Worm (Caenorhabditis elegans) whole organism, early embryonic: ENCODE measurements around the gene H01M10.1.

Experiments
- B0310.2 ChIP-seq: sonication (generic microtip); optimal IDR thresholded peaks from 2 replicates; lab custom pipeline; 2016; ENCODE audit warnings: mild to moderate bottlenecking, missing genetic modification characterization, missing compliant biosample characterization
- F13C5.2 ChIP-seq: sonication (generic microtip); optimal IDR thresholded peaks from 2 replicates; lab custom pipeline; 2017; ENCODE audit warnings: mild to moderate bottlenecking, missing genetic modification characterization, inconsistent platforms, missing compliant biosample characterization
- aly-1 ChIP-seq: sonication (generic microtip); optimal IDR thresholded peaks from 2 replicates; lab custom pipeline; 2016; ENCODE audit warnings: missing genetic modification characterization, missing compliant biosample characterization
- ama-1 ChIP-seq: fragments of 150-350 bp; optimal IDR thresholded peaks from 2 replicates; lab custom pipeline; 2014
- ceh-13 ChIP-seq: fragments of 200-800 bp; sonication (Bioruptor generic); optimal IDR thresholded peaks from 2 replicates; lab custom pipeline; 2018; ENCODE audit warnings: mild to moderate bottlenecking, missing genetic modification characterization, missing compliant biosample characterization
- ceh-36 ChIP-seq: sonication (generic microtip); optimal IDR thresholded peaks from 2 replicates; lab custom pipeline; 2016; ENCODE audit warnings: missing genetic modification characterization, inconsistent platforms, missing compliant biosample characterization
- ets-7 ChIP-seq: sonication (generic microtip); optimal IDR thresholded peaks from 2 replicates; lab custom pipeline; 2016; ENCODE audit warnings: missing genotype, missing genetic modification characterization, missing compliant biosample characterization
- flt-1 ChIP-seq: fragments of 200-800 bp; sonication (Bioruptor generic); IDR thresholded peaks from 2 replicates; pipeline ENCODE4 v1.3.6; 2022; ENCODE audit warnings: missing genetic modification characterization, missing compliant biosample characterization
- hmbx-1 ChIP-seq: sonication (generic microtip); optimal IDR thresholded peaks from 2 replicates; lab custom pipeline; 2016; ENCODE audit warnings: mild to moderate bottlenecking, missing genetic modification characterization, missing compliant biosample characterization
- hmg-4 ChIP-seq: fragments of 200-800 bp; sonication (Bioruptor generic); optimal IDR thresholded peaks from 2 replicates; lab custom pipeline; 2018; ENCODE audit warnings: mild to moderate bottlenecking, missing genetic modification characterization, missing compliant biosample characterization
- hnd-1 ChIP-seq: sonication (generic microtip); optimal IDR thresholded peaks from 2 replicates; lab custom pipeline; 2016; ENCODE audit warnings: missing genetic modification characterization, missing compliant biosample characterization
- pes-1 ChIP-seq: fragments of 200-800 bp; sonication (Bioruptor generic); IDR thresholded peaks from 2 replicates; pipeline ENCODE4 v1.3.6; 2022; ENCODE audit warnings: missing genetic modification reagents, missing genetic modification characterization, missing compliant biosample characterization
- scrt-1 ChIP-seq: fragments of 200-800 bp; sonication (Bioruptor generic); IDR thresholded peaks from 2 replicates; pipeline ENCODE4 v1.3.6; 2022; ENCODE audit warnings: missing genetic modification characterization, missing compliant biosample characterization
- sea-1 ChIP-seq: fragments of 200-800 bp; sonication (Bioruptor generic); conservative IDR thresholded peaks from 2 replicates; pipeline ENCODE4 v1.3.6; 2022; ENCODE audit warnings: missing genetic modification characterization, missing compliant biosample characterization
- tbx-11 ChIP-seq: fragments of 200-800 bp; sonication (Bioruptor generic); IDR thresholded peaks from 2 replicates; pipeline ENCODE4 v1.3.6; 2022; ENCODE audit warnings: missing genetic modification characterization, missing compliant biosample characterization
- tbx-37 ChIP-seq: fragments of 200-800 bp; sonication (Bioruptor generic); conservative IDR thresholded peaks from 2 replicates; pipeline ENCODE4 v1.3.6; 2022; ENCODE audit warnings: missing genetic modification reagents, missing genetic modification characterization, missing compliant biosample characterization
- tra-4 ChIP-seq: sonication (generic microtip); optimal IDR thresholded peaks from 2 replicates; lab custom pipeline; 2017; ENCODE audit warnings: missing genetic modification characterization, missing compliant biosample characterization

Gene H01M10.1

ce11 chrX:2595027-2595756 is 14.8 kb upstream of the H01M10.1 start:
- TF ChIP-seq hnd-1 (no peak), sea-1 (no peak)

ce11 chrX:2593703-2594102 is 13.3 kb upstream of the H01M10.1 start, which contains the start of the genes nhr-40 and T03G6.7:
nhr-40 (plus strand) TSS chrX:2594003.
T03G6.7 (plus strand) TSS chrX:2594039.
- TF ChIP-seq pes-1 (no peak), flt-1 (no peak), scrt-1 (GFP tag; lab: Robert Waterston, UW) (no peak), ets-7 (tag; lab: Kevin White, UChicago) (no peak)

- TF ChIP-seq pes-1 (no peak), ets-7 (tag; lab: Kevin White, UChicago) (no peak), hmg-4 (GFP tag; lab: Kevin White, UChicago) (no peak), scrt-1 (GFP tag; lab: Robert Waterston, UW) (no peak), B0310.2 (tag; lab: Kevin White, UChicago) (no peak), flt-1 (no peak), tra-4 (tag; lab: Kevin White, UChicago) (no peak), ceh-13 (no peak), sea-1 (no peak), aly-1 (tag; lab: Kevin White, UChicago) (no peak), tbx-11 (GFP tag; lab: Robert Waterston, UW) (no peak), hmbx-1 (tag; lab: Kevin White, UChicago) (no peak), ceh-36 (tag; lab: Kevin White, UChicago) (no peak), ama-1 (lab: Kevin White, UChicago) (no peak), F13C5.2 (no peak), hnd-1 (no peak), tbx-37 (no peak)
Observed at ce11 chrX:2592670-2593280, 12.4 kb upstream of the H01M10.1 start.

- no peak for TF ChIP-seq pes-1
Observed at ce11 chrX:2591586-2592000, 11.2 kb upstream of the H01M10.1 start.

- TF ChIP-seq ets-7 (tag; lab: Kevin White, UChicago) (no peak), B0310.2 (tag; lab: Kevin White, UChicago) (no peak), ama-1 (lab: Kevin White, UChicago) (no peak), hnd-1 (no peak), pes-1 (no peak), flt-1 (no peak)
Observed at ce11 chrX:2590777-2591176, 10.4 kb upstream of the H01M10.1 start.

ce11 chrX:2590023-2590422 is 9.6 kb upstream of the H01M10.1 start:
- TF ChIP-seq tbx-11 (GFP tag; lab: Robert Waterston, UW) (no peak), hmg-4 (GFP tag; lab: Kevin White, UChicago) (no peak), pes-1 (no peak), B0310.2 (tag; lab: Kevin White, UChicago) (no peak), flt-1 (no peak), sea-1 (no peak), ceh-36 (tag; lab: Kevin White, UChicago) (no peak), tra-4 (tag; lab: Kevin White, UChicago) (no peak), hmbx-1 (tag; lab: Kevin White, UChicago) (no peak), ets-7 (tag; lab: Kevin White, UChicago) (no peak), F13C5.2 (no peak), tbx-37 (no peak), hnd-1 (no peak), ama-1 (lab: Kevin White, UChicago) (no peak)

ce11 chrX:2588012-2588411 is 7.6 kb upstream of the H01M10.1 start:
- no peak for TF ChIP-seq sea-1
- TF ChIP-seq hmg-4 (GFP tag; lab: Kevin White, UChicago): no peak
- TF ChIP-seq ama-1 (lab: Kevin White, UChicago): no peak
- TF ChIP-seq F13C5.2: no peak
- no peak for TF ChIP-seq flt-1
- TF ChIP-seq aly-1 (tag; lab: Kevin White, UChicago): no peak
- no peak for TF ChIP-seq tbx-37
- TF ChIP-seq tra-4 (tag; lab: Kevin White, UChicago): no peak
- no peak for TF ChIP-seq hnd-1
- no peak for TF ChIP-seq ceh-13
- no peak for TF ChIP-seq hmbx-1 (tag; lab: Kevin White, UChicago)
- no peak for TF ChIP-seq ceh-36 (tag; lab: Kevin White, UChicago)
- TF ChIP-seq scrt-1 (GFP tag; lab: Robert Waterston, UW): no peak

ce11 chrX:2585655-2586054 is 5.3 kb upstream of the H01M10.1 start, which contains the start of gene H01M10.2:
H01M10.2 (minus strand) TSS chrX:2585755.
- TF ChIP-seq hmbx-1 (tag; lab: Kevin White, UChicago) (no peak), aly-1 (tag; lab: Kevin White, UChicago) (no peak), hnd-1 (no peak), tra-4 (tag; lab: Kevin White, UChicago) (no peak), ceh-13 (no peak), scrt-1 (GFP tag; lab: Robert Waterston, UW) (no peak), tbx-37 (no peak), hmg-4 (GFP tag; lab: Kevin White, UChicago) (no peak), flt-1 (no peak), F13C5.2 (no peak), tbx-11 (GFP tag; lab: Robert Waterston, UW) (no peak), B0310.2 (tag; lab: Kevin White, UChicago) (no peak), sea-1 (no peak), ama-1 (lab: Kevin White, UChicago) (no peak)
